Worm (Caenorhabditis elegans) whole organism, mixed stage, embryonic: ENCODE measurements around the gene adss-1.

Experiments
- ceh-39 ChIP-seq: fragments of 150-350 bp; optimal IDR thresholded peaks from 2 replicates; lab custom pipeline; 2014; ENCODE audit warnings: missing biosample characterization, missing genetic modification characterization
- drap-1 ChIP-seq: fragments of 200-800 bp; sonication (Bioruptor generic); optimal IDR thresholded peaks from 3 replicates; lab custom pipeline; 2018; ENCODE audit warnings: mild to moderate bottlenecking, missing genetic modification characterization, missing compliant biosample characterization
- elt-1 ChIP-seq: sonication (generic microtip); optimal IDR thresholded peaks from 2 replicates; lab custom pipeline; 2017; ENCODE audit warnings: missing genetic modification characterization, mild to moderate bottlenecking, missing compliant biosample characterization, antibody characterized with exemption, moderate library complexity, borderline replicate concordance; ENCODE audit not compliant: insufficient read depth
- flh-1 ChIP-seq: fragments of 200-800 bp; sonication (Bioruptor generic); optimal IDR thresholded peaks from 2 replicates; lab custom pipeline; 2018; ENCODE audit warnings: mild to moderate bottlenecking, missing genetic modification characterization, moderate library complexity, missing compliant biosample characterization
- lsy-2 ChIP-seq: fragments of 150-350 bp; optimal IDR thresholded peaks from 2 replicates; lab custom pipeline; 2014; ENCODE audit warnings: missing biosample characterization, missing genetic modification characterization
- mls-2 ChIP-seq: sonication (generic microtip); optimal IDR thresholded peaks from 2 replicates; lab custom pipeline; 2016; ENCODE audit warnings: mild to moderate bottlenecking, missing genetic modification characterization, moderate library complexity, missing compliant biosample characterization
- nhr-237 ChIP-seq: fragments of 150-350 bp; optimal IDR thresholded peaks from 2 replicates; lab custom pipeline; 2014; ENCODE audit warnings: missing biosample characterization, missing genetic modification characterization
- nhr-28 ChIP-seq: fragments of 150-350 bp; optimal IDR thresholded peaks from 2 replicates; lab custom pipeline; 2014; ENCODE audit warnings: missing biosample characterization, missing genetic modification characterization
- nhr-76 ChIP-seq: sonication (generic microtip); optimal IDR thresholded peaks from 2 replicates; lab custom pipeline; 2017; ENCODE audit warnings: missing biosample characterization, missing genetic modification characterization
- pha-4 ChIP-seq: fragments of 150-350 bp; optimal IDR thresholded peaks from 2 replicates; lab custom pipeline; 2018; ENCODE audit warnings: missing biosample characterization, missing genetic modification reagents, missing genetic modification characterization
- unc-39 ChIP-seq: fragments of 150-350 bp; optimal IDR thresholded peaks from 2 replicates; lab custom pipeline; 2014; ENCODE audit warnings: missing biosample characterization, missing genetic modification characterization
- unc-62 ChIP-seq: fragments of 150-350 bp; optimal IDR thresholded peaks from 2 replicates; lab custom pipeline; 2014; ENCODE audit warnings: missing biosample characterization, missing genetic modification reagents, missing genetic modification characterization
- ztf-11 ChIP-seq: fragments of 150-350 bp; optimal IDR thresholded peaks from 2 replicates; lab custom pipeline; 2014; ENCODE audit warnings: missing biosample characterization, missing genetic modification characterization

DNA sequence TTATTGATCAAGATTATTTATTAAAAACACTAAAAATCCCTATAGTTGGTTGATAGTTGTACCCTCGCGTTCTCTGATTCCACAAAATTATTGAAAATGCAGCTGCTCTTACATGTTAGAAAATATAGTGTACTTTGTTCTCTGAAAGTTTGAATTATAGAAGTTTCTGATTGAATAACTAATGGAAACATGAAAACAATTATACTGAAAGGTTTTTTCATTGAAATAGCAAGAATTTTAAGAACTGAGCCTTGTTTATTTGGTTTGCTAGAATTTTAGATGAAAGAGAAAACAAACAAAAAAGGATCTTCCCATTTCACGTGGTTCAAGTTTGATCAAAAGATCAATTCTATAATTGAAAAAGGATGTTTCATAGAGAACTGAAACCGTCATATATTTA is 44.3 kb upstream of the adss-1 start:
- TF ChIP-seq flh-1 (no peak), elt-1 (tag; lab: Kevin White, UChicago) (no peak), nhr-76 (tag; lab: Kevin White, UChicago) (no peak), mls-2 (tag; lab: Kevin White, UChicago) (no peak), pha-4 (tag; lab: Kevin White, UChicago) (no peak), unc-39 (tag; lab: Kevin White, UChicago) (no peak), nhr-28 (tag; lab: Kevin White, UChicago) (no peak), lsy-2 (tag; lab: Kevin White, UChicago) (no peak), nhr-237 (tag; lab: Kevin White, UChicago) (no peak), ceh-39 (tag; lab: Kevin White, UChicago) (no peak), ztf-11 (tag; lab: Kevin White, UChicago) (no peak), unc-62 (GFP tag; lab: Kevin White, UChicago) (no peak), drap-1 (no peak)
